Worm (Caenorhabditis elegans): ENCODE measurements around the gene grd-4.

DNA sequence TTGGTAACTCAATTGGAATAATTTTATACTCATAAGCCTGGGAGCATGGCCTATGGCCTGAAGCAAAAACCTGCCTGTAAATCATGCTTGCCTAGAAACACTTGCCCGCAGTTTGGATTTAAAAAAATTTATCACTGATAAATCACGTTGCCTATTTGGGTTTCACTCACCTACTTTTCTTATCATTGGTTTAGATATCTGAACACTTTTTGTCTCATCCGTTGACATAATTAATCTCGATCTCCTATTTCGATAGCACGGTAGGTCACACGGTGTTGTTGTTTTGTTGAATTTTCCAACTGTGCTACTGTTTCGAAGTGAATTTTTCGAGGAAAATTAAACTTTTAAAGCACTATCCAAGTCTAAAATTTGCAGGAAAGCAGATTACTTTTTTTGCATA is 6.0 kb downstream of the grd-4 start:
- TF ChIP-seq ztf-11 (tag; optimal IDR thresholded peaks at IDR 0.05) (no peak), vab-15 (tag; optimal IDR thresholded peaks at IDR 0.05) (no peak), sptf-1 (tag; optimal IDR thresholded peaks at IDR 0.05) (no peak), zag-1 (tag; optimal IDR thresholded peaks at IDR 0.05) (no peak), C34B4.2 (tag; optimal IDR thresholded peaks at IDR 0.05) (no peak), nhr-12 (tag; optimal IDR thresholded peaks at IDR 0.05) (no peak), ztf-4 (tag; optimal IDR thresholded peaks at IDR 0.05) (no peak), lsy-2 (tag; optimal IDR thresholded peaks at IDR 0.05) (no peak)
